Fruit fly (Drosophila melanogaster): ENCODE results near the gene jigr1.

- TF ChIP-seq Pif1A (GFP tag; optimal IDR thresholded peaks at IDR 0.05): peak; percentile 59
- TF ChIP-seq Snoo (tag; optimal IDR thresholded peaks at IDR 0.05): peak; percentile 72
- TF ChIP-seq Pif1B (GFP tag; optimal IDR thresholded peaks at IDR 0.05): peak; percentile 63
- TF ChIP-seq Ets98B (GFP tag; IDR thresholded peaks at IDR 0.05): no peak
- TF ChIP-seq CG12605 (GFP tag; IDR thresholded peaks at IDR 0.05): no peak
These were observed 1.3 kb downstream of the jigr1 start for dm6 chr3R:25638961-25639360.

Measured in whole organism, pupa.